Fruit fly (Drosophila melanogaster): ENCODE results near the gene Cpr72Ec.
A peak's percentile ranks its signal among the peaks of the same experiment; 100 is the strongest.

Gene Cpr72Ec

dm6 chr3L:16385880-16386584 lies 18.9 kb upstream of the Cpr72Ec start, which contains the start of the genes Agpat3 and RAF2 (continued):
- TF ChIP-seq CG34406 (GFP tag; optimal IDR thresholded peaks at IDR 0.05) (peak; percentile 30), lz (GFP tag; optimal IDR thresholded peaks at IDR 0.05) (peak; percentile 34), Smox (GFP tag; optimal IDR thresholded peaks at IDR 0.05) (no peak), CG8119 (GFP tag; IDR thresholded peaks at IDR 0.05) (0 out of 3 replicates have a peak, but pooled peaks have one; percentile 29), CG11902 (GFP tag; optimal IDR thresholded peaks at IDR 0.05) (peak; percentile 49), CG4318 (GFP tag; optimal IDR thresholded peaks at IDR 0.05) (peak; percentile 12), CG8632 (GFP tag; optimal IDR thresholded peaks at IDR 0.05) (no peak), Eip93F (GFP tag; optimal IDR thresholded peaks at IDR 0.05) (no peak), CG11762 (GFP tag; optimal IDR thresholded peaks at IDR 0.05; ENCODE audit: insufficient read depth) (no peak), dsx (GFP tag; optimal IDR thresholded peaks at IDR 0.05; ENCODE audit: poor library complexity, severe bottlenecking) (no peak), Met (GFP tag; optimal IDR thresholded peaks at IDR 0.05) (peak; percentile 20), CG8319 (GFP tag; optimal IDR thresholded peaks at IDR 0.05) (no peak), CG3919 (GFP tag; optimal IDR thresholded peaks at IDR 0.05) (peak; percentile 34), CG10669 (GFP tag; optimal IDR thresholded peaks at IDR 0.05) (peak; percentile 16), Ets21C (GFP tag; optimal IDR thresholded peaks at IDR 0.05) (peak; percentile 23), Eip78C (GFP tag) (peak; percentile 44), acj6 (GFP tag; optimal IDR thresholded peaks at IDR 0.05) (peak; percentile 63), Eip75B (GFP tag; optimal IDR thresholded peaks at IDR 0.05) (peak; percentile 7), achi (GFP tag; optimal IDR thresholded peaks at IDR 0.05) (peak; percentile 82), pdm3 (GFP tag; optimal IDR thresholded peaks at IDR 0.05) (no peak), CG15336 (GFP tag; IDR thresholded peaks at IDR 0.05) (peak; percentile 23; the same call in 1 of the 2 replicates), Sox14 (GFP tag; optimal IDR thresholded peaks at IDR 0.05) (no peak)

dm6 chr3L:16385252-16385879 lies 18.2 kb upstream of the Cpr72Ec start:
- TF ChIP-seq CG9139 (GFP tag; optimal IDR thresholded peaks at IDR 0.05) (peak; percentile 37), CG3919 (GFP tag; optimal IDR thresholded peaks at IDR 0.05) (no peak), Sox102F (GFP tag; optimal IDR thresholded peaks at IDR 0.05) (no peak), Lpt (GFP tag; optimal IDR thresholded peaks at IDR 0.05) (no peak), achi (GFP tag; optimal IDR thresholded peaks at IDR 0.05) (no peak), acj6 (GFP tag; optimal IDR thresholded peaks at IDR 0.05) (no peak), CG34406 (GFP tag; optimal IDR thresholded peaks at IDR 0.05) (no peak), CG11294 (GFP tag; IDR thresholded peaks at IDR 0.05) (no peak), CG3032 (tag; optimal IDR thresholded peaks at IDR 0.05) (no peak), Met (GFP tag; optimal IDR thresholded peaks at IDR 0.05) (no peak), CG15336 (GFP tag; IDR thresholded peaks at IDR 0.05) (no peak; the same call in 1 of the 2 replicates), Eip93F (GFP tag; optimal IDR thresholded peaks at IDR 0.05) (no peak), Smox (GFP tag; optimal IDR thresholded peaks at IDR 0.05) (no peak), Ets96B (tag; optimal IDR thresholded peaks at IDR 0.05) (no peak), CG6792 (GFP tag; optimal IDR thresholded peaks at IDR 0.05) (no peak), CG11902 (GFP tag; optimal IDR thresholded peaks at IDR 0.05) (no peak), topi (GFP tag; optimal IDR thresholded peaks at IDR 0.05) (no peak), Sox14 (GFP tag; optimal IDR thresholded peaks at IDR 0.05) (peak; percentile 32), fd59A (GFP tag; optimal IDR thresholded peaks at IDR 0.05) (no peak), dsx (GFP tag; optimal IDR thresholded peaks at IDR 0.05; ENCODE audit: poor library complexity, severe bottlenecking) (peak; percentile 15), CG6854 (GFP tag; optimal IDR thresholded peaks at IDR 0.05) (no peak), salr (GFP tag; optimal IDR thresholded peaks at IDR 0.05) (no peak), CG6276 (GFP tag; optimal IDR thresholded peaks at IDR 0.05) (peak; percentile 19), eg (GFP tag; IDR thresholded peaks at IDR 0.05) (no peak), Gug (GFP tag; IDR thresholded peaks at IDR 0.05) (no peak), CG10669 (GFP tag; optimal IDR thresholded peaks at IDR 0.05) (no peak), Eip78C (GFP tag) (peak; percentile 60), CG31627 (GFP tag; optimal IDR thresholded peaks at IDR 0.05) (no peak), Hr4 (GFP tag; optimal IDR thresholded peaks at IDR 0.05) (no peak), ss (GFP tag; optimal IDR thresholded peaks at IDR 0.05) (peak; percentile 83), spab (GFP tag; optimal IDR thresholded peaks at IDR 0.05) (no peak), Blimp-1 (GFP tag; optimal IDR thresholded peaks at IDR 0.05) (no peak), cyc (GFP tag; optimal IDR thresholded peaks at IDR 0.05) (no peak), esn (GFP tag; optimal IDR thresholded peaks at IDR 0.05) (no peak), net (GFP tag; optimal IDR thresholded peaks at IDR 0.05) (no peak), pdm3 (GFP tag; optimal IDR thresholded peaks at IDR 0.05) (no peak), CG8319 (GFP tag; optimal IDR thresholded peaks at IDR 0.05) (peak; percentile 88), svp (GFP tag) (peak; percentile 86), Ets21C (GFP tag; optimal IDR thresholded peaks at IDR 0.05) (no peak)
